Worm (Caenorhabditis elegans) whole organism, L4 larva: ENCODE data around the gene ZK1240.8.

Experiments used
- Y48G9A.11 ChIP-seq: fragments of 200-800 bp; sonication (Bioruptor generic); IDR thresholded peaks from 2 replicates; pipeline ENCODE4 v1.3.6; 2022; ENCODE audit warnings: missing genetic modification reagents, missing genetic modification characterization, missing compliant biosample characterization
- ZK546.5 ChIP-seq, 2 experiments: sonication (generic microtip); optimal IDR thresholded peaks; 2 replicates each; lab custom pipeline; 2017; ENCODE audit warnings: missing biosample characterization in 2 of 2, missing genetic modification characterization in 2 of 2
- aly-2 ChIP-seq: sonication (generic microtip); optimal IDR thresholded peaks from 2 replicates; lab custom pipeline; 2018; ENCODE audit warnings: missing biosample characterization, missing genetic modification characterization
- ceh-32 ChIP-seq: sonication (generic microtip); optimal IDR thresholded peaks from 2 replicates; lab custom pipeline; 2016; ENCODE audit warnings: mild to moderate bottlenecking, missing genetic modification characterization, missing compliant biosample characterization; ENCODE audit not compliant: poor library complexity
- lin-15B ChIP-seq: fragments of 150-350 bp; sonication (generic microtip); optimal IDR thresholded peaks from 3 replicates; lab custom pipeline; 2014; ENCODE audit warnings: missing biosample characterization, missing genetic modification characterization
- mep-1 ChIP-seq: fragments of 150-350 bp; sonication (generic microtip); optimal IDR thresholded peaks from 3 replicates; lab custom pipeline; 2014; ENCODE audit warnings: missing biosample characterization, missing genetic modification characterization
- nhr-77 ChIP-seq: fragments of 150-350 bp; optimal IDR thresholded peaks from 2 replicates; lab custom pipeline; 2014; ENCODE audit warnings: missing biosample characterization, missing genetic modification characterization
- pqm-1 ChIP-seq: sonication (generic microtip); optimal IDR thresholded peaks from 2 replicates; lab custom pipeline; 2017; ENCODE audit warnings: missing biosample characterization, missing genetic modification characterization

DNA sequence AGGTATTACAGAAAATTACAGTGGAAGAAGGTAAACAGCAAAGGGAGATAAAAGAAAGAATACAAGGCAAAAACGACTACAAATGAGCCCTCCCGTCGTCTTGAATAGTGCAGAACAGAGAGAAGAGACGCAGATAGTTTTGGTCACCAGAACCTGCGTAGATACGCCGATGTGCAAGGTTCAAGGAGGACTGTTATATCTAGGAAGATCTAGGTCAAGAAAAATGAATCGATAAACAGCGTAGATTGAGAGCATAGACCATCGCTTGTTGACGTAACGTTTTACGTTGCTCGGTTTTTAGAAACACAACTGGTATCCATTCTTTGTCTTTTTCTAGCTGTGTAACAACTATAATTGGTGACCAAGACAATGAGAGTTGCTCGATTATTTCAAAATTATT, 28.0 kb downstream of the ZK1240.8 start, which contains the start of gene B0281.5:
- no peak for TF ChIP-seq aly-2 (tag; lab: Kevin White, UChicago)
- TF ChIP-seq ceh-32 (tag; lab: Kevin White, UChicago): no peak
- no peak for TF ChIP-seq mep-1 (tag; lab: Kevin White, UChicago)
- TF ChIP-seq pqm-1 (tag; lab: Kevin White, UChicago): no peak
- TF ChIP-seq ZK546.5 (tag; optimal IDR thresholded peaks at IDR 0.05; lab: Kevin White, UChicago): no peak
- no peak for TF ChIP-seq Y48G9A.11 (GFP tag; lab: Robert Waterston, UW)
- no peak for TF ChIP-seq nhr-77 (tag; lab: Kevin White, UChicago)
- TF ChIP-seq lin-15B: no peak
